Fruit fly (Drosophila melanogaster) whole organism, embryonic: Measurements from ENCODE around the gene Drep4.

Experiments used
- Bteb2 ChIP-seq: fragments of 200-800 bp; sonication (Bioruptor generic); optimal IDR thresholded peaks from 2 replicates; lab custom pipeline; 2016; ENCODE audit warnings: missing biosample characterization, missing genetic modification characterization
- C15 ChIP-seq: fragments of 200-800 bp; sonication (Bioruptor generic); IDR thresholded peaks from 3 replicates; pipeline ENCODE4 v1.3.6; 2022; ENCODE audit warnings: missing biosample characterization, missing genetic modification characterization
- CG10274 ChIP-seq: fragments of 200-800 bp; sonication (Bioruptor generic); optimal IDR thresholded peaks from 3 replicates; lab custom pipeline; 2017; ENCODE audit warnings: missing biosample characterization, mild to moderate bottlenecking, missing genetic modification characterization
- CG12155 ChIP-seq: fragments of 200-800 bp; sonication (Bioruptor generic); optimal IDR thresholded peaks from 3 replicates; lab custom pipeline; 2016; ENCODE audit warnings: missing biosample characterization, missing genetic modification characterization
- CG12659 ChIP-seq: fragments of 200-800 bp; sonication (Bioruptor generic); optimal IDR thresholded peaks from 3 replicates; lab custom pipeline; 2017; ENCODE audit warnings: mild to moderate bottlenecking, missing biosample characterization, missing genetic modification reagents, missing genetic modification characterization
- CG15011 ChIP-seq: fragments of 200-800 bp; sonication (Bioruptor generic); optimal IDR thresholded peaks from 3 replicates; lab custom pipeline; 2018; ENCODE audit warnings: missing biosample characterization, mild to moderate bottlenecking, missing genetic modification characterization
- CG1603 ChIP-seq: fragments of 200-800 bp; sonication (Bioruptor generic); optimal IDR thresholded peaks from 2 replicates; lab custom pipeline; 2019; ENCODE audit warnings: missing biosample characterization, mild to moderate bottlenecking, missing genetic modification characterization, moderate library complexity
- CG17359 ChIP-seq: fragments of 200-800 bp; sonication (Bioruptor generic); optimal IDR thresholded peaks from 3 replicates; lab custom pipeline; 2018; ENCODE audit warnings: missing biosample characterization, mild to moderate bottlenecking, missing genetic modification characterization, moderate library complexity
- CG17912 ChIP-seq: fragments of 200-800 bp; sonication (Bioruptor generic); optimal IDR thresholded peaks from 2 replicates; lab custom pipeline; 2018; ENCODE audit warnings: missing biosample characterization, mild to moderate bottlenecking, missing genetic modification characterization
- CG18599 ChIP-seq: fragments of 200-800 bp; sonication (Bioruptor generic); optimal IDR thresholded peaks from 3 replicates; lab custom pipeline; 2017; ENCODE audit warnings: missing biosample characterization, missing genetic modification characterization, mild to moderate bottlenecking, moderate library complexity, missing genetic modification reagents
- CG32532 ChIP-seq: fragments of 200-800 bp; sonication (Bioruptor generic); IDR thresholded peaks from 2 replicates; pipeline ENCODE4 v1.3.6; 2022; ENCODE audit warnings: missing biosample characterization, missing genetic modification characterization
- CG32772 ChIP-seq: fragments of 200-800 bp; sonication (Bioruptor generic); IDR thresholded peaks from 2 replicates; pipeline ENCODE4 v1.3.6; 2022; ENCODE audit warnings: missing biosample characterization, missing genetic modification characterization
- CG3281 ChIP-seq: fragments of 200-800 bp; sonication (Bioruptor generic); optimal IDR thresholded peaks from 3 replicates; lab custom pipeline; 2017; ENCODE audit warnings: missing biosample characterization, mild to moderate bottlenecking, missing genetic modification characterization
- CG4404 ChIP-seq: fragments of 200-800 bp; sonication (Bioruptor generic); IDR thresholded peaks from 2 replicates; pipeline ENCODE4 v1.3.6; 2022; ENCODE audit warnings: missing biosample characterization, missing genetic modification characterization
- CG6689 ChIP-seq: fragments of 200-800 bp; sonication (Bioruptor generic); IDR thresholded peaks from 2 replicates; pipeline ENCODE4 v1.3.6; 2022; ENCODE audit warnings: missing biosample characterization, missing genetic modification characterization
- CG6791 ChIP-seq: fragments of 200-800 bp; sonication (Bioruptor generic); IDR thresholded peaks from 3 replicates; pipeline ENCODE4 v1.3.6; 2022; ENCODE audit warnings: missing biosample characterization, missing genetic modification characterization; ENCODE audit not compliant: partially characterized antibody
- CG8944 ChIP-seq: fragments of 200-800 bp; sonication (Bioruptor generic); optimal IDR thresholded peaks from 3 replicates; lab custom pipeline; 2016; ENCODE audit warnings: missing biosample characterization, missing genetic modification characterization
- D19B ChIP-seq: fragments of 200-800 bp; sonication (Bioruptor generic); optimal IDR thresholded peaks from 2 replicates; lab custom pipeline; 2017; ENCODE audit warnings: missing biosample characterization, mild to moderate bottlenecking, missing genetic modification characterization
- Dek ChIP-seq: fragments of 200-800 bp; sonication (Bioruptor generic); optimal IDR thresholded peaks from 3 replicates; lab custom pipeline; 2019; ENCODE audit warnings: missing biosample characterization, mild to moderate bottlenecking, missing genetic modification characterization, moderate library complexity
- Dfd ChIP-seq, 2 experiments: fragments of >200 bp; optimal IDR thresholded peaks; 2 replicates each; lab custom pipeline; 2017; ENCODE audit warnings: missing biosample characterization in 2 of 2, missing genetic modification characterization in 2 of 2
- Drgx ChIP-seq: fragments of 200-800 bp; sonication (Bioruptor generic); IDR thresholded peaks from 2 replicates; pipeline ENCODE4 v1.3.6; 2022; ENCODE audit warnings: missing biosample characterization, missing genetic modification characterization
- E2f2 ChIP-seq: fragments of 200-800 bp; sonication (Bioruptor generic); IDR thresholded peaks from 2 replicates; pipeline ENCODE4 v1.3.6; 2022; ENCODE audit warnings: missing biosample characterization, missing genetic modification characterization
- Ets65A ChIP-seq: fragments of 200-800 bp; sonication (Bioruptor generic); peaks from one replicate; lab custom pipeline; 2016; ENCODE audit warnings: missing biosample characterization, missing genetic modification characterization
- HHEX ChIP-seq: fragments of 200-800 bp; sonication (Bioruptor generic); optimal IDR thresholded peaks from 3 replicates; lab custom pipeline; 2017; ENCODE audit warnings: missing biosample characterization, mild to moderate bottlenecking, missing genetic modification characterization, missing genetic modification reagents
- Jarid2 ChIP-seq: fragments of 200-800 bp; sonication (Bioruptor generic); optimal IDR thresholded peaks from 3 replicates; lab custom pipeline; 2017; ENCODE audit warnings: mild to moderate bottlenecking, missing biosample characterization, missing genetic modification reagents, missing genetic modification characterization
- Lim3 ChIP-seq: fragments of 200-800 bp; sonication (Bioruptor generic); IDR thresholded peaks from 2 replicates; pipeline ENCODE4 v1.3.6; 2022; ENCODE audit warnings: missing biosample characterization, missing genetic modification characterization
- Med ChIP-seq: fragments of 200-800 bp; sonication (Bioruptor generic); peaks from one replicate; lab custom pipeline; 2016; ENCODE audit warnings: missing biosample characterization, missing genetic modification characterization, mild to moderate bottlenecking, inconsistent platforms, moderate library complexity
- Nf-YB ChIP-seq: fragments of 200-800 bp; sonication (Bioruptor generic); optimal IDR thresholded peaks from 3 replicates; lab custom pipeline; 2019; ENCODE audit warnings: missing biosample characterization, mild to moderate bottlenecking, missing genetic modification characterization, moderate library complexity
- Nf-YC ChIP-seq: fragments of 200-800 bp; optimal IDR thresholded peaks from 3 replicates; lab custom pipeline; 2019; ENCODE audit warnings: missing biosample characterization, mild to moderate bottlenecking, missing genetic modification characterization, moderate library complexity
- Optix ChIP-seq: fragments of 200-800 bp; sonication (Bioruptor generic); IDR thresholded peaks from 3 replicates; pipeline ENCODE4 v1.3.6; 2022; ENCODE audit warnings: missing biosample characterization, missing genetic modification characterization
- Xrp1 ChIP-seq: fragments of 200-800 bp; sonication (Bioruptor generic); IDR thresholded peaks from 2 replicates; pipeline ENCODE4 v1.3.6; 2022; ENCODE audit warnings: missing biosample characterization, missing genetic modification characterization
- ara ChIP-seq: fragments of 200-800 bp; sonication (Bioruptor generic); IDR thresholded peaks from 2 replicates; pipeline ENCODE4 v1.3.6; 2022; ENCODE audit warnings: missing biosample characterization, missing genetic modification characterization
- bsh ChIP-seq, 2 experiments: fragments of 200-800 bp; sonication (Bioruptor generic); optimal IDR thresholded peaks; 2 replicates each; lab custom pipeline; 2017 to 2018; ENCODE audit warnings: mild to moderate bottlenecking in 2 of 2, missing biosample characterization in 2 of 2, missing genetic modification characterization in 2 of 2, moderate library complexity in 1 of 2
- chinmo ChIP-seq: fragments of 200-800 bp; sonication (Bioruptor generic); IDR thresholded peaks from 4 replicates; pipeline ENCODE4 v1.3.6; 2022; ENCODE audit warnings: missing biosample characterization, missing genetic modification characterization; ENCODE audit not compliant: partially characterized antibody
- ci ChIP-seq: fragments of 200-800 bp; sonication (Bioruptor generic); IDR thresholded peaks from 3 replicates; pipeline ENCODE4 v1.3.6; 2022; ENCODE audit warnings: missing biosample characterization, missing genetic modification characterization
- cwo ChIP-seq: fragments of 200-800 bp; sonication (Bioruptor generic); optimal IDR thresholded peaks from 3 replicates; lab custom pipeline; 2017; ENCODE audit warnings: missing biosample characterization, missing genetic modification characterization, mild to moderate bottlenecking, moderate library complexity, missing genetic modification reagents
- dmrt99B ChIP-seq: fragments of 200-800 bp; sonication (Bioruptor generic); optimal IDR thresholded peaks from 2 replicates; lab custom pipeline; 2018; ENCODE audit warnings: missing biosample characterization, mild to moderate bottlenecking, missing genetic modification characterization, moderate library complexity
- gt ChIP-seq: fragments of 200-800 bp; sonication (Bioruptor generic); IDR thresholded peaks from 2 replicates; pipeline ENCODE4 v1.3.6; 2022; ENCODE audit warnings: missing biosample characterization, missing genetic modification characterization
- ind ChIP-seq: fragments of 200-800 bp; sonication (Bioruptor generic); optimal IDR thresholded peaks from 3 replicates; lab custom pipeline; 2016; ENCODE audit warnings: missing biosample characterization, missing genetic modification characterization
- klu ChIP-seq: fragments of 200-800 bp; sonication (Bioruptor generic); IDR thresholded peaks from 2 replicates; pipeline ENCODE4 v1.3.6; 2022; ENCODE audit warnings: missing biosample characterization, missing genetic modification characterization
- lmd ChIP-seq: fragments of 200-800 bp; sonication (Bioruptor generic); IDR thresholded peaks from 2 replicates; pipeline ENCODE4 v1.3.6; 2022; ENCODE audit warnings: missing biosample characterization, missing genetic modification characterization
- org-1 ChIP-seq: fragments of 200-800 bp; sonication (Bioruptor generic); optimal IDR thresholded peaks from 2 replicates; lab custom pipeline; 2017; ENCODE audit warnings: missing biosample characterization, missing genetic modification characterization
- pan ChIP-seq, 4 experiments: fragments of >200 bp in 3 of 4; fragments of 200-800 bp in 1 of 4; sonication (Bioruptor generic) in 1 of 4; optimal IDR thresholded peaks in 3 of 4; IDR thresholded peaks in 1 of 4; 2 replicates each; pipeline versions ENCODE4 v1.3.6 to Lab custom; 2017 to 2022; ENCODE audit warnings: missing biosample characterization in 2 of 4, missing genetic modification characterization in 2 of 4, mixed read lengths in 1 of 4
- pb ChIP-seq: fragments of 200-800 bp; sonication (Bioruptor generic); optimal IDR thresholded peaks from 3 replicates; lab custom pipeline; 2016; ENCODE audit warnings: missing biosample characterization, missing genetic modification characterization
- sim ChIP-seq: fragments of 200-800 bp; sonication (Bioruptor generic); IDR thresholded peaks from 2 replicates; pipeline ENCODE4 v1.3.6; 2022; ENCODE audit warnings: missing biosample characterization, missing genetic modification characterization
- tll ChIP-seq, 2 experiments: fragments of 200-800 bp in 1 of 2; fragments of >200 bp in 1 of 2; sonication (Bioruptor generic) in 1 of 2; optimal IDR thresholded peaks; 2 replicates each; lab custom pipeline; 2017 to 2019; ENCODE audit warnings: missing biosample characterization in 2 of 2, missing genetic modification characterization in 2 of 2, mild to moderate bottlenecking in 1 of 2, moderate library complexity in 1 of 2
- toy ChIP-seq: fragments of 200-800 bp; sonication (Bioruptor generic); IDR thresholded peaks from 2 replicates; pipeline ENCODE4 v1.3.6; 2022; ENCODE audit warnings: missing biosample characterization, missing genetic modification characterization
- usp ChIP-seq: fragments of >200 bp; optimal IDR thresholded peaks from 2 replicates; lab custom pipeline; 2017; ENCODE audit warnings: missing biosample characterization, missing genetic modification characterization
- yki ChIP-seq: fragments of >200 bp; optimal IDR thresholded peaks from 3 replicates; lab custom pipeline; 2018

The Drep4 gene

dm6 chr2L:13291960-13292487 is 5.8 kb upstream of the Drep4 start (continued):
- TF ChIP-seq Dek (tag; lab: Kevin White, UChicago) (no peak), CG32532 (GFP tag; lab: Robert Waterston, UW) (no peak), CG12155 (no peak), Lim3 (no peak), yki (no peak), sim (GFP tag; lab: Robert Waterston, UW) (no peak), usp (GFP tag; lab: Kevin White, UChicago) (no peak), cwo (GFP tag; lab: Kevin White, UChicago) (peak; percentile 80)

- TF ChIP-seq Ets65A (GFP tag; lab: Kevin White, UChicago) = peak; percentile 58
- TF ChIP-seq chinmo (GFP tag; lab: Robert Waterston, UW) = 0 out of 4 replicates have a peak, but pooled peaks have one; percentile 2
- TF ChIP-seq CG15011 = no peak
- TF ChIP-seq gt (GFP tag; lab: Robert Waterston, UW) = 0 out of 2 replicates have a peak, but pooled peaks have one; percentile 12
- peak; percentile 4 for TF ChIP-seq ind (GFP tag; lab: Kevin White, UChicago)
- no peak for TF ChIP-seq Nf-YB (GFP tag; lab: Kevin White, UChicago)
- TF ChIP-seq CG6791 (GFP tag; lab: Robert Waterston, UW) = no peak
- peak; percentile 21 for TF ChIP-seq CG12659 (GFP tag; lab: Kevin White, UChicago)
- peak; percentile 28; the same call in 1 of the 2 replicates for TF ChIP-seq Xrp1 (GFP tag; lab: Robert Waterston, UW)
- TF ChIP-seq pan (optimal IDR thresholded peaks at IDR 0.05; lab: Kevin White, UChicago) = no peak
- peak in 1 of 2 experiments; percentile 13 for TF ChIP-seq pan (GFP tag; optimal IDR thresholded peaks at IDR 0.05 in 1 of 2, IDR thresholded peaks at IDR 0.05 in 1 of 2)
- no peak for TF ChIP-seq ara (GFP tag; lab: Robert Waterston, UW)
- peak; percentile 51 for TF ChIP-seq Jarid2 (GFP tag; lab: Kevin White, UChicago)
- TF ChIP-seq CG1603 (tag; lab: Kevin White, UChicago) = peak; percentile 17
- TF ChIP-seq CG10274 (GFP tag; lab: Kevin White, UChicago) = peak; percentile 97
- TF ChIP-seq CG8944 (GFP tag; lab: Kevin White, UChicago) = no peak
- no peak for TF ChIP-seq toy (GFP tag; lab: Robert Waterston, UW)
- TF ChIP-seq Med (GFP tag; lab: Kevin White, UChicago) = peak; percentile 25
- TF ChIP-seq Nf-YC = peak; percentile 4
- TF ChIP-seq HHEX (GFP tag; lab: Kevin White, UChicago) = peak; percentile 7
- TF ChIP-seq pb = no peak
- 0 out of 2 replicates have a peak, but pooled peaks have one; percentile 20 for TF ChIP-seq lmd (GFP tag; lab: Robert Waterston, UW)
- TF ChIP-seq ci (GFP tag; lab: Robert Waterston, UW) = 0 out of 3 replicates have a peak, but pooled peaks have one; percentile 1
- TF ChIP-seq CG6689 (GFP tag; lab: Robert Waterston, UW) = peak; percentile 36; the same call in 1 of the 2 replicates
- TF ChIP-seq CG4404 (GFP tag; lab: Robert Waterston, UW) = no peak
- TF ChIP-seq bsh (GFP tag; optimal IDR thresholded peaks at IDR 0.05; lab: Kevin White, UChicago) = no peak
- no peak for TF ChIP-seq CG18599 (GFP tag; lab: Kevin White, UChicago)
- TF ChIP-seq CG17912 (GFP tag; lab: Kevin White, UChicago) = no peak
- TF ChIP-seq D19B (GFP tag; lab: Kevin White, UChicago) = peak; percentile 7
- peak; percentile 3 for TF ChIP-seq CG17359 (tag; lab: Kevin White, UChicago)
- peak; percentile 4 for TF ChIP-seq CG3281 (GFP tag; lab: Kevin White, UChicago)
- TF ChIP-seq klu = 0 out of 2 replicates have a peak, but pooled peaks have one; percentile 13
- TF ChIP-seq Bteb2 (GFP tag; lab: Kevin White, UChicago) = no peak
- peak; percentile 37 for TF ChIP-seq dmrt99B (tag; lab: Kevin White, UChicago)
- TF ChIP-seq tll (GFP tag; optimal IDR thresholded peaks at IDR 0.05; lab: Kevin White, UChicago) = no peak
- peak; percentile 60; the same call in 1 of the 2 replicates for TF ChIP-seq Drgx (GFP tag; lab: Robert Waterston, UW)
- TF ChIP-seq C15 (GFP tag; lab: Robert Waterston, UW) = no peak
- TF ChIP-seq CG32772 (GFP tag; lab: Robert Waterston, UW) = 0 out of 2 replicates have a peak, but pooled peaks have one; percentile 36
- TF ChIP-seq E2f2 (GFP tag; lab: Robert Waterston, UW) = 0 out of 2 replicates have a peak, but pooled peaks have one; percentile 2
- TF ChIP-seq Dfd (GFP tag; optimal IDR thresholded peaks at IDR 0.05; lab: Kevin White, UChicago) = no peak
- TF ChIP-seq Optix (GFP tag; lab: Robert Waterston, UW) = 0 out of 3 replicates have a peak, but pooled peaks have one; percentile 7
- peak; percentile 41 for TF ChIP-seq org-1 (GFP tag; lab: Kevin White, UChicago)
These were observed 4.8 kb upstream of the Drep4 start for dm6 chr2L:13291066-13291434.
